Worm (Caenorhabditis elegans): ENCODE results near the gene rbm-34.

Gene rbm-34

DNA sequence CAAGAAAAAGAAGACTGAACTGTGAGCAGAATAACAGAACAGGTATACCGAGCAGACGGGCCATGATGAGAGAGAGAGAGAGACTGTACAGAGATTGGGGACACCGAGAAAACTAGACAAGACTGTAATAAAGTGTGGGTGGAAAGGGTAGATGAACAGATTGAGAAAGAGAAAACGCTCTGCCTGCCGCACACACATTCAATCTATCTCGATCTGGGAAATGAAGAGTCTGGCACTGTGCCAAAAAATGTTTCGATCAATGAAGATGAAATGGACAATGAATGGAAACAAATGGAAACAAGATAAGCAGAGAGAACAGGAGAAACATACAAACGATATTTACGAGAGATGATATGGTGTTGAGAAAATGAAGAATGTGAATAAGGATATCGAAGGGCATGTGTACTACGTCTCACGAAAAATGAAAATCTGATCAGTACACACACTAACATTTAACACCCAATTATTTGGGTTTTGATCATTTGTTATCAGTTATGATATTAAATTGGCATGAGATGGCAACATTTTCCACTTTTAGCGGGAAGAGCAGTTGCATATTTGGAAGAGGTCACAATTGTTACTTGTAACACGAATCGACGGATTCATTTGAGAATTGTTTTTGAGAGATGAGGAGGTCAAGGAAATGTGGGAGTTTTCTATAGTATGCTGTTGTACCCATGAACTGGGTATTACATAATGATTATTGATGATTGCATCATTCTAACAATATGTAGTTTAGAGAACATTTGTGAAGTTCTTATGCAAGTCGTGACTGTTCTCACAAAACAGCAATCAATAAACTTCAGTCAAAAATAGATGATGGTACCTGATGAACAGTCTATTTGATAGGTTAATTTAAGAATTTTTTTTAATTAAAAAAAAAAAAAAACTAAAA lies 40.1 kb upstream of the rbm-34 start:
- TF ChIP-seq nhr-85 (tag): peak; percentile 92
- peak; percentile 31 for TF ChIP-seq rnt-1 (tag; optimal IDR thresholded peaks at IDR 0.05)
- TF ChIP-seq ama-1 (optimal IDR thresholded peaks at IDR 0.05): no peak
- peak in 1 of 3 experiments; percentile 18 for TF ChIP-seq dpl-1 (GFP tag; optimal IDR thresholded peaks at IDR 0.05)
- TF ChIP-seq mep-1 (tag; optimal IDR thresholded peaks at IDR 0.05): no peak
- peak in 1 of 2 experiments; percentile 23 for TF ChIP-seq lsy-2 (tag; optimal IDR thresholded peaks at IDR 0.05)
- TF ChIP-seq ets-5 (GFP tag; IDR thresholded peaks at IDR 0.05): no peak
- TF ChIP-seq fos-1 (tag; optimal IDR thresholded peaks at IDR 0.05): no peak
- no peak for TF ChIP-seq ceh-88 (GFP tag; IDR thresholded peaks at IDR 0.05)
- peak; percentile 74 for TF ChIP-seq lin-14 (GFP tag; optimal IDR thresholded peaks at IDR 0.05)
- no peak for TF ChIP-seq ceh-90 (tag; optimal IDR thresholded peaks at IDR 0.05)
- TF ChIP-seq elt-3 (tag; optimal IDR thresholded peaks at IDR 0.05): peak in 2 of 6 experiments; percentile 53 to 67
- TF ChIP-seq pqm-1 (tag; optimal IDR thresholded peaks at IDR 0.05): no peak
- no peak for TF ChIP-seq nhr-77 (tag; optimal IDR thresholded peaks at IDR 0.05)
- TF ChIP-seq nhr-90 (tag; optimal IDR thresholded peaks at IDR 0.05; ENCODE audit: poor library complexity): peak; percentile 53
- no peak for TF ChIP-seq dsc-1 (tag; optimal IDR thresholded peaks at IDR 0.05)
- peak in 1 of 2 experiments; percentile 10 for TF ChIP-seq efl-1 (optimal IDR thresholded peaks at IDR 0.05)
- TF ChIP-seq efl-1 (GFP tag; optimal IDR thresholded peaks at IDR 0.05 in 1 of 2): peak in 1 of 2 experiments; percentile 92
- no peak for TF ChIP-seq alr-1 (tag; optimal IDR thresholded peaks at IDR 0.05; ENCODE audit: borderline replicate concordance)
- TF ChIP-seq unc-130 (tag; optimal IDR thresholded peaks at IDR 0.05): peak; percentile 19
- no peak for TF ChIP-seq C16A3.4 (tag; optimal IDR thresholded peaks at IDR 0.05)
- peak; percentile 22 for TF ChIP-seq nhr-19 (GFP tag; conservative IDR thresholded peaks at IDR 0.05)
- peak; percentile 69 for TF ChIP-seq blmp-1 (tag; optimal IDR thresholded peaks at IDR 0.05)
- TF ChIP-seq egl-13 (tag; optimal IDR thresholded peaks at IDR 0.05): no peak
- peak; percentile 71 for TF ChIP-seq nhr-20 (tag; optimal IDR thresholded peaks at IDR 0.05)
- TF ChIP-seq snu-23 (GFP tag; optimal IDR thresholded peaks at IDR 0.05): peak; percentile 59
- no peak for TF ChIP-seq nhr-11 (tag; optimal IDR thresholded peaks at IDR 0.05)
- TF ChIP-seq pag-3 (tag; optimal IDR thresholded peaks at IDR 0.05; ENCODE audit: borderline replicate concordance, insufficient read depth): no peak
- no peak for TF ChIP-seq nhr-12 (tag; optimal IDR thresholded peaks at IDR 0.05)
- peak; percentile 21 for TF ChIP-seq tbx-2 (tag; optimal IDR thresholded peaks at IDR 0.05)
- TF ChIP-seq lin-15B (tag; optimal IDR thresholded peaks at IDR 0.05): no peak
- TF ChIP-seq swsn-7 (tag; optimal IDR thresholded peaks at IDR 0.05): no peak
- TF ChIP-seq mef-2 (tag; optimal IDR thresholded peaks at IDR 0.05): no peak
- TF ChIP-seq nhr-71 (tag; optimal IDR thresholded peaks at IDR 0.05): peak; percentile 48
- TF ChIP-seq ztf-4 (tag; optimal IDR thresholded peaks at IDR 0.05): no peak

DNA sequence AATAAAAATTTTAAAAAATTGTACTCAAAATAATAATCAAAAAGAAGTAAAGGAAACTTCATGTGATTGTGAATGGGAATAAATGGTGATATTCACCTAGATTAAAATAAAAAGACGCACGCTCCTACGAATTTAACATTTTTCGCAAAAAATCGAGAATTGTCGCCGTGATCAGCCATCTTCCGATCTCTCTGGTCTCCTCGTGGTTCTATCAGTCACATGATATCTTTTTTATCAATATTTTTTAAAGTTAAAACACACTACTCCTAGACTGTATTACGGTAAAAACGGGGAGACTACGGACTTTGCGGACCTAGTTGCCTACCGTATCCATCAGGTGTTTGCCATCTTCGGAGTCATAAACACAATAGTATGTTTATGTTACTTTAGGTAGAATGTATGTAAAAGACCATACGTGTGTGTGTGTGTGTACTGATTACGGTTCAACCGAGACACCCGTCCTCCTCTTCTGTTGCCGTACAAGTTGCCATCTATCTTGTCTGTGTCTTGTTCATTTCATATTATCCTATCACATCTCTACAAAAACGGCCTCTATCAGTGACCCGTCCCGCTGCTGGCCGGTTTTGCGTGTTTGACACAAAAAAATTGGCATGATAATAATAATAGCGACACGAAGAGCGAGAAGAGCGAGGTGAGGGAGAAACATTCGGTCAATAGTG lies 38.6 kb upstream of the rbm-34 start, which contains the start of gene T12G3.2:
T12G3.2 (minus strand) TSS at position 444 of the 680 bp plus-strand sequence.
- TF ChIP-seq nhr-90 (tag; optimal IDR thresholded peaks at IDR 0.05; ENCODE audit: poor library complexity): peak; percentile 33
- no peak for TF ChIP-seq ztf-11 (tag; optimal IDR thresholded peaks at IDR 0.05)
- TF ChIP-seq lin-35 (GFP tag; optimal IDR thresholded peaks at IDR 0.05): peak in 1 of 2 experiments; percentile 52
- no peak for TF ChIP-seq ama-1 (optimal IDR thresholded peaks at IDR 0.05)
- peak; percentile 52 for TF ChIP-seq nhr-71 (tag; optimal IDR thresholded peaks at IDR 0.05)
- peak in 2 of 6 experiments; percentile 19 to 71 for TF ChIP-seq elt-3 (tag; optimal IDR thresholded peaks at IDR 0.05)
- TF ChIP-seq dsc-1 (tag; optimal IDR thresholded peaks at IDR 0.05): no peak
- TF ChIP-seq fkh-4 (tag; optimal IDR thresholded peaks at IDR 0.05; ENCODE audit: borderline replicate concordance): no peak
- TF ChIP-seq lsy-2 (tag; optimal IDR thresholded peaks at IDR 0.05): peak in 1 of 2 experiments; percentile 50
- no peak for TF ChIP-seq alr-1 (tag; optimal IDR thresholded peaks at IDR 0.05; ENCODE audit: borderline replicate concordance)
- TF ChIP-seq snu-23 (GFP tag; optimal IDR thresholded peaks at IDR 0.05): peak; percentile 40
- no peak for TF ChIP-seq fos-1 (tag; optimal IDR thresholded peaks at IDR 0.05)
- no peak for TF ChIP-seq efl-1 (optimal IDR thresholded peaks at IDR 0.05)
- TF ChIP-seq efl-1 (GFP tag; optimal IDR thresholded peaks at IDR 0.05 in 1 of 2): peak in 1 of 2 experiments; percentile 82
- TF ChIP-seq nhr-85 (tag): peak; percentile 86
- TF ChIP-seq elt-2 (tag; optimal IDR thresholded peaks at IDR 0.05): peak; percentile 74
- no peak for TF ChIP-seq unc-86 (tag; optimal IDR thresholded peaks at IDR 0.05)
- no peak for TF ChIP-seq efl-3 (GFP tag; optimal IDR thresholded peaks at IDR 0.05)
- TF ChIP-seq blmp-1 (tag; optimal IDR thresholded peaks at IDR 0.05): peak; percentile 20
- no peak for TF ChIP-seq ceh-8 (GFP tag; optimal IDR thresholded peaks at IDR 0.05)
- peak; percentile 60 for TF ChIP-seq lin-14 (GFP tag; optimal IDR thresholded peaks at IDR 0.05)
- no peak for TF ChIP-seq ets-5 (GFP tag; IDR thresholded peaks at IDR 0.05)
- no peak for TF ChIP-seq sup-37 (GFP tag; optimal IDR thresholded peaks at IDR 0.05)
- TF ChIP-seq nhr-20 (tag; optimal IDR thresholded peaks at IDR 0.05): peak; percentile 76
- peak; percentile 5; the same call in 1 of the 2 replicates for TF ChIP-seq nhr-19 (GFP tag; conservative IDR thresholded peaks at IDR 0.05)
- no peak for TF ChIP-seq snpc-4 (tag; optimal IDR thresholded peaks at IDR 0.05)
- no peak for TF ChIP-seq mab-9 (GFP tag; IDR thresholded peaks at IDR 0.05)

Measured in whole organism, L1 larva.